Worm (Caenorhabditis elegans) whole organism, young adult: ENCODE results near the gene twk-16.

Experiments
- F10E7.11 ChIP-seq: sonication (generic microtip); optimal IDR thresholded peaks from 2 replicates; lab custom pipeline; 2017; ENCODE audit warnings: mild to moderate bottlenecking, missing genetic modification characterization, moderate library complexity, missing compliant biosample characterization
- F39B2.1 ChIP-seq: fragments of 200-800 bp; sonication (Bioruptor generic); IDR thresholded peaks from 2 replicates; pipeline ENCODE4 v1.3.6; 2022; ENCODE audit warnings: missing genetic modification reagents, missing genetic modification characterization, missing compliant biosample characterization
- K12H6.12 ChIP-seq: fragments of 200-800 bp; sonication (Bioruptor generic); optimal IDR thresholded peaks from 2 replicates; lab custom pipeline; 2018; ENCODE audit warnings: mild to moderate bottlenecking, missing genetic modification characterization, missing compliant biosample characterization
- atf-7 ChIP-seq: sonication (generic microtip); optimal IDR thresholded peaks from 2 replicates; lab custom pipeline; 2017; ENCODE audit warnings: mild to moderate bottlenecking, missing genetic modification characterization, missing compliant biosample characterization
- attf-3 ChIP-seq: fragments of 200-800 bp; sonication (Bioruptor generic); conservative IDR thresholded peaks from 2 replicates; pipeline ENCODE4 v1.3.6; 2022; ENCODE audit warnings: missing genetic modification reagents, missing genetic modification characterization, missing compliant biosample characterization
- attf-5 ChIP-seq: fragments of 200-800 bp; sonication (Bioruptor generic); optimal IDR thresholded peaks from 2 replicates; lab custom pipeline; 2018; ENCODE audit warnings: mild to moderate bottlenecking, missing genetic modification characterization, missing compliant biosample characterization
- bed-1 ChIP-seq: fragments of 200-800 bp; sonication (Bioruptor generic); IDR thresholded peaks from 2 replicates; pipeline ENCODE4 v1.3.6; 2022; ENCODE audit warnings: missing genetic modification reagents, missing genetic modification characterization, missing compliant biosample characterization
- cebp-1 ChIP-seq, 2 experiments: fragments of 200-800 bp in 1 of 2; sonication (Bioruptor generic) in 1 of 2; sonication (generic microtip) in 1 of 2; IDR thresholded peaks in 1 of 2; optimal IDR thresholded peaks in 1 of 2; 2 replicates each; pipeline versions ENCODE4 v1.3.6 to Lab custom; 2017 to 2022; ENCODE audit warnings: missing compliant biosample characterization in 2 of 2, missing genetic modification characterization in 2 of 2, mild to moderate bottlenecking in 1 of 2, missing genetic modification reagents in 1 of 2, moderate library complexity in 1 of 2
- cebp-2 ChIP-seq: fragments of 200-800 bp; sonication (Bioruptor generic); IDR thresholded peaks from 2 replicates; pipeline ENCODE4 v1.3.6; 2022; ENCODE audit warnings: missing genetic modification characterization, missing compliant biosample characterization
- ceh-100 ChIP-seq: fragments of 200-800 bp; sonication (Bioruptor generic); IDR thresholded peaks from 2 replicates; pipeline ENCODE4 v1.3.6; 2022; ENCODE audit warnings: missing genetic modification reagents, missing genetic modification characterization, missing compliant biosample characterization
- ceh-79 ChIP-seq: sonication (generic microtip); optimal IDR thresholded peaks from 2 replicates; lab custom pipeline; 2017; ENCODE audit warnings: mild to moderate bottlenecking, missing genetic modification characterization, missing compliant biosample characterization
- ceh-91 ChIP-seq: fragments of 200-800 bp; sonication (Bioruptor generic); IDR thresholded peaks from 2 replicates; pipeline ENCODE4 v1.3.6; 2022; ENCODE audit warnings: missing genetic modification reagents, missing genetic modification characterization, missing compliant biosample characterization
- die-1 ChIP-seq: sonication (generic microtip); optimal IDR thresholded peaks from 2 replicates; lab custom pipeline; 2016; ENCODE audit warnings: missing genotype, mild to moderate bottlenecking, missing genetic modification characterization, missing compliant biosample characterization
- dpl-1 ChIP-seq: fragments of 150-350 bp; optimal IDR thresholded peaks from 2 replicates; lab custom pipeline; 2014; ENCODE audit warnings: missing biosample characterization, missing genetic modification reagents, missing genetic modification characterization
- egl-18 ChIP-seq: fragments of 200-800 bp; sonication (Bioruptor generic); IDR thresholded peaks from 2 replicates; pipeline ENCODE4 v1.3.6; 2022; ENCODE audit warnings: missing genetic modification reagents, missing genetic modification characterization, missing compliant biosample characterization
- ekl-4 ChIP-seq: fragments of 200-800 bp; sonication (Bioruptor generic); IDR thresholded peaks from 2 replicates; pipeline ENCODE4 v1.3.6; 2022; ENCODE audit warnings: missing genetic modification reagents, missing genetic modification characterization, missing compliant biosample characterization
- hlh-26 ChIP-seq: fragments of 200-800 bp; sonication (Bioruptor generic); conservative IDR thresholded peaks from 2 replicates; pipeline ENCODE4 v1.3.6; 2022; ENCODE audit warnings: missing genetic modification reagents, missing genetic modification characterization, missing compliant biosample characterization
- hmg-1.2 ChIP-seq: fragments of 200-800 bp; sonication (Bioruptor generic); IDR thresholded peaks from 2 replicates; pipeline ENCODE4 v1.3.6; 2022; ENCODE audit warnings: missing genetic modification reagents, missing genetic modification characterization, missing compliant biosample characterization
- let-607 ChIP-seq, 2 experiments: fragments of 200-800 bp in 1 of 2; sonication (Bioruptor generic) in 1 of 2; sonication (generic microtip) in 1 of 2; optimal IDR thresholded peaks; 2 replicates each; lab custom pipeline; 2016 to 2018; ENCODE audit warnings: mild to moderate bottlenecking in 2 of 2, missing compliant biosample characterization in 2 of 2, missing genetic modification characterization in 2 of 2, moderate library complexity in 2 of 2, missing genotype in 1 of 2
- lin-54 ChIP-seq: fragments of 200-800 bp; sonication (Bioruptor generic); optimal IDR thresholded peaks from 2 replicates; lab custom pipeline; 2018; ENCODE audit warnings: mild to moderate bottlenecking, missing genetic modification characterization, missing compliant biosample characterization
- madf-6 ChIP-seq: fragments of 200-800 bp; sonication (Bioruptor generic); IDR thresholded peaks from 2 replicates; pipeline ENCODE4 v1.3.6; 2022; ENCODE audit warnings: missing genetic modification reagents, missing genetic modification characterization, missing compliant biosample characterization
- mel-28 ChIP-seq: sonication (generic microtip); optimal IDR thresholded peaks from 2 replicates; lab custom pipeline; 2016; ENCODE audit warnings: borderline replicate concordance, mild to moderate bottlenecking, missing genetic modification characterization, missing compliant biosample characterization
- mes-4 ChIP-seq: sonication (generic microtip); optimal IDR thresholded peaks from 2 replicates; lab custom pipeline; 2016; ENCODE audit warnings: missing genotype, missing genetic modification characterization, missing compliant biosample characterization
- mxl-1 ChIP-seq: sonication (generic microtip); optimal IDR thresholded peaks from 2 replicates; lab custom pipeline; 2016; ENCODE audit warnings: missing genetic modification characterization, missing compliant biosample characterization
- nfya-1 ChIP-seq: sonication (generic microtip); optimal IDR thresholded peaks from 2 replicates; lab custom pipeline; 2017; ENCODE audit warnings: antibody characterized with exemption, missing compliant biosample characterization, missing genetic modification characterization, borderline replicate concordance; ENCODE audit not compliant: insufficient read depth
- nhr-27 ChIP-seq: fragments of 200-800 bp; sonication (Bioruptor generic); optimal IDR thresholded peaks from 2 replicates; lab custom pipeline; 2018; ENCODE audit warnings: mild to moderate bottlenecking, missing genetic modification characterization, moderate library complexity, missing compliant biosample characterization
- nhr-80 ChIP-seq: sonication (generic microtip); optimal IDR thresholded peaks from 2 replicates; lab custom pipeline; 2016; ENCODE audit warnings: missing genetic modification characterization, missing compliant biosample characterization
- rcor-1 ChIP-seq: fragments of 200-800 bp; sonication (Bioruptor generic); IDR thresholded peaks from 2 replicates; pipeline ENCODE4 v1.3.6; 2022; ENCODE audit warnings: missing genetic modification reagents, missing genetic modification characterization, missing compliant biosample characterization
- rec-8 ChIP-seq, 2 experiments: sonication (generic microtip); optimal IDR thresholded peaks; 2 replicates each; lab custom pipeline; 2016; ENCODE audit warnings: mild to moderate bottlenecking in 2 of 2, missing genetic modification characterization in 2 of 2, missing genetic modification reagents in 2 of 2, missing genotype in 2 of 2, missing biosample characterization in 1 of 2, missing compliant biosample characterization in 1 of 2, moderate library complexity in 1 of 2
- sdz-38 ChIP-seq: sonication (generic microtip); optimal IDR thresholded peaks from 2 replicates; lab custom pipeline; 2016; ENCODE audit warnings: missing genotype, missing genetic modification characterization, missing compliant biosample characterization
- snpc-1.3 ChIP-seq: sonication (generic microtip); optimal IDR thresholded peaks from 2 replicates; lab custom pipeline; 2017; ENCODE audit warnings: missing genetic modification characterization, mild to moderate bottlenecking, missing compliant biosample characterization, antibody characterized with exemption, moderate library complexity, missing genotype, missing genetic modification reagents; ENCODE audit not compliant: insufficient read depth
- snpc-4 ChIP-seq, 5 experiments: fragments of 150-350 bp in 1 of 5; sonication (generic microtip) in 4 of 5; optimal IDR thresholded peaks; 2 replicates each; lab custom pipeline; 2014 to 2018; ENCODE audit warnings: missing genetic modification characterization in 5 of 5, missing biosample characterization in 3 of 5, antibody characterized with exemption in 2 of 5, mild to moderate bottlenecking in 2 of 5, missing compliant biosample characterization in 2 of 5, missing genotype in 2 of 5, moderate library complexity in 2 of 5, missing genetic modification reagents in 1 of 5
- somi-1 ChIP-seq: fragments of 200-800 bp; sonication (Bioruptor generic); optimal IDR thresholded peaks from 2 replicates; lab custom pipeline; 2018; ENCODE audit warnings: mild to moderate bottlenecking, missing genetic modification characterization, missing compliant biosample characterization
- sptf-2 ChIP-seq: fragments of 200-800 bp; sonication (Bioruptor generic); optimal IDR thresholded peaks from 2 replicates; lab custom pipeline; 2018; ENCODE audit warnings: mild to moderate bottlenecking, missing genetic modification characterization, missing compliant biosample characterization
- tbp1 ChIP-seq: fragments of 200-800 bp; sonication (Bioruptor generic); optimal IDR thresholded peaks from 2 replicates; lab custom pipeline; 2018; ENCODE audit warnings: mild to moderate bottlenecking, missing genetic modification characterization, missing compliant biosample characterization
- unc-130 ChIP-seq: sonication (generic microtip); optimal IDR thresholded peaks from 2 replicates; lab custom pipeline; 2016; ENCODE audit warnings: missing genetic modification reagents, missing genetic modification characterization, missing compliant biosample characterization
- unc-62 ChIP-seq: fragments of 150-350 bp; optimal IDR thresholded peaks from 2 replicates; lab custom pipeline; 2014; ENCODE audit warnings: missing biosample characterization, missing genetic modification reagents, missing genetic modification characterization
- xnd-1 ChIP-seq: sonication (generic microtip); optimal IDR thresholded peaks from 2 replicates; lab custom pipeline; 2016; ENCODE audit warnings: missing genotype, missing genetic modification reagents, missing genetic modification characterization, missing compliant biosample characterization
- ztf-18 ChIP-seq: sonication (generic microtip); optimal IDR thresholded peaks from 2 replicates; lab custom pipeline; 2016; ENCODE audit warnings: missing genotype, mild to moderate bottlenecking, missing genetic modification characterization, missing compliant biosample characterization
- ztf-22 ChIP-seq: fragments of 200-800 bp; sonication (Bioruptor generic); optimal IDR thresholded peaks from 2 replicates; lab custom pipeline; 2018; ENCODE audit warnings: mild to moderate bottlenecking, missing genetic modification characterization, moderate library complexity, missing compliant biosample characterization
- ztf-26 ChIP-seq: sonication (generic microtip); optimal IDR thresholded peaks from 2 replicates; lab custom pipeline; 2017; ENCODE audit warnings: missing genetic modification characterization, missing compliant biosample characterization

The twk-16 gene

DNA sequence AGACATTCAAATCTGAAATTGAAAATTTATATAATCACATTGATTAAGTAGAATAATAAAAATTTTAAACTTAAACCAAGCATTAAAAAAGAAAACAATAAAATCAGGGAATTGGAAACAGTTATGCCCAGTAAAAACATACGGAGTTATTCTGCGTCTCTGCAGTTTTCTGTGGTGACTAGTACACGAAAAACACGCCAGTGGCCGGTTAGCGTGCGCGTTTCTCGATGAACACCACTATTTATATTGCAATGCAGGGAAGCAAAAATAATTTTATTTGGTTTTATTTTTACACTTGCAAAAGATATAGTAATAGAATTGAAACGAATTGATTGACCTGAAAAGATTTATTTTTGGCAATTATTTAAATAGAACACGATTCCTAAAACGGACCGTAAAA, 18.9 kb downstream of the twk-16 start, which contains the start of gene sec-3 (continued):
- TF ChIP-seq attf-5 (GFP tag; lab: Kevin White, UChicago) (peak; percentile 84), hmg-1.2 (peak; percentile 90), rcor-1 (GFP tag; lab: Robert Waterston, UW) (no peak), sdz-38 (no peak), somi-1 (GFP tag; lab: Kevin White, UChicago) (peak; percentile 35), bed-1 (GFP tag; lab: Robert Waterston, UW) (no peak), K12H6.12 (tag; lab: Kevin White, UChicago) (peak; percentile 79), F39B2.1 (GFP tag; lab: Robert Waterston, UW) (no peak), ceh-100 (GFP tag; lab: Robert Waterston, UW) (peak; percentile 68), rec-8 (tag; optimal IDR thresholded peaks at IDR 0.05; lab: Kevin White, UChicago) (no peak), mxl-1 (no peak), atf-7 (tag; lab: Kevin White, UChicago) (no peak), lin-54 (GFP tag; lab: Kevin White, UChicago) (peak; percentile 61), dpl-1 (GFP tag; lab: Kevin White, UChicago) (peak; percentile 14), hlh-26 (GFP tag; lab: Robert Waterston, UW) (no peak), ekl-4 (GFP tag; lab: Robert Waterston, UW) (no peak), mel-28 (tag; lab: Kevin White, UChicago) (no peak), unc-130 (GFP tag; lab: Kevin White, UChicago) (no peak), ztf-26 (tag; lab: Kevin White, UChicago) (peak; percentile 36), mes-4 (tag; lab: Kevin White, UChicago) (no peak), madf-6 (GFP tag; lab: Robert Waterston, UW) (no peak), nhr-80 (tag; lab: Kevin White, UChicago) (peak; percentile 93), nfya-1 (tag; lab: Kevin White, UChicago) (no peak), F10E7.11 (no peak), cebp-1 (GFP tag; IDR thresholded peaks at IDR 0.05; lab: Robert Waterston, UW) (no peak), cebp-1 (tag; optimal IDR thresholded peaks at IDR 0.05; lab: Kevin White, UChicago) (peak; percentile 83), ztf-22 (GFP tag; lab: Kevin White, UChicago) (peak; percentile 3), sptf-2 (no peak), egl-18 (GFP tag; lab: Robert Waterston, UW) (no peak), let-607 (tag; optimal IDR thresholded peaks at IDR 0.05; lab: Kevin White, UChicago) (peak; percentile 10 to 42), unc-62 (GFP tag; lab: Kevin White, UChicago) (no peak), cebp-2 (GFP tag; lab: Robert Waterston, UW) (no peak), tbp1 (GFP tag; lab: Kevin White, UChicago) (peak; percentile 52), nhr-27 (tag; lab: Kevin White, UChicago) (no peak), ceh-79 (tag; lab: Kevin White, UChicago) (no peak), die-1 (tag; lab: Kevin White, UChicago) (no peak), attf-3 (no peak), ceh-91 (no peak), xnd-1 (no peak)

DNA sequence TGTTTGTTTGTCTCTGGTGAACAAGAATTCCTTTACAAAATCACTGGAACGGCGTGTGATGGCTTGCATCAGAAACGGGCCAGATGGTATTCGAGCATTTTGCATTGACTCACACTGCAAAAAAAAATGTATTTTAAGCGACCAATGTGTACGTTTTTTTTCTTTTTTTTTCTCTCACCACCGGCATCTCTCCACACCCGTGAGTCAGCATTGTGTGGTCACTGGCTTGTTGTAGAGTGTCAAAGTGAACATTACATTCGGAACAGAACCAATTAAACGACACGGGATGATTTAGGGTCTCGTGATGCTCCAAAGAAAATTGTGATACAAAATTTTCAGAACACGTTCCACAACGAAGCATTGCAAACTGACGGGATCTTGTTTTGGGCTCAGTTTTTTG, 20.6 kb downstream of the twk-16 start:
- TF ChIP-seq snpc-1.3 (tag; lab: Kevin White, UChicago) (no peak), ztf-18 (tag; lab: Kevin White, UChicago) (peak; percentile 21), snpc-4 (GFP tag; optimal IDR thresholded peaks at IDR 0.05; lab: Kevin White, UChicago) (no peak), snpc-4 (tag; optimal IDR thresholded peaks at IDR 0.05; lab: Kevin White, UChicago) (no peak), K12H6.12 (tag; lab: Kevin White, UChicago) (peak; percentile 4), nhr-80 (tag; lab: Kevin White, UChicago) (peak; percentile 53)
